Worm (Caenorhabditis elegans) whole organism, early embryonic: ENCODE data around the gene H02F09.3.

ENCODE experiments used
- B0310.2 ChIP-seq: sonication (generic microtip); optimal IDR thresholded peaks from 2 replicates; lab custom pipeline; 2016; ENCODE audit warnings: mild to moderate bottlenecking, missing genetic modification characterization, missing compliant biosample characterization
- F13C5.2 ChIP-seq: sonication (generic microtip); optimal IDR thresholded peaks from 2 replicates; lab custom pipeline; 2017; ENCODE audit warnings: mild to moderate bottlenecking, missing genetic modification characterization, inconsistent platforms, missing compliant biosample characterization
- aly-1 ChIP-seq: sonication (generic microtip); optimal IDR thresholded peaks from 2 replicates; lab custom pipeline; 2016; ENCODE audit warnings: missing genetic modification characterization, missing compliant biosample characterization
- ama-1 ChIP-seq: fragments of 150-350 bp; optimal IDR thresholded peaks from 2 replicates; lab custom pipeline; 2014
- flt-1 ChIP-seq: fragments of 200-800 bp; sonication (Bioruptor generic); IDR thresholded peaks from 2 replicates; pipeline ENCODE4 v1.3.6; 2022; ENCODE audit warnings: missing genetic modification characterization, missing compliant biosample characterization
- hnd-1 ChIP-seq: sonication (generic microtip); optimal IDR thresholded peaks from 2 replicates; lab custom pipeline; 2016; ENCODE audit warnings: missing genetic modification characterization, missing compliant biosample characterization
- pes-1 ChIP-seq: fragments of 200-800 bp; sonication (Bioruptor generic); IDR thresholded peaks from 2 replicates; pipeline ENCODE4 v1.3.6; 2022; ENCODE audit warnings: missing genetic modification reagents, missing genetic modification characterization, missing compliant biosample characterization
- scrt-1 ChIP-seq: fragments of 200-800 bp; sonication (Bioruptor generic); IDR thresholded peaks from 2 replicates; pipeline ENCODE4 v1.3.6; 2022; ENCODE audit warnings: missing genetic modification characterization, missing compliant biosample characterization
- sea-1 ChIP-seq: fragments of 200-800 bp; sonication (Bioruptor generic); conservative IDR thresholded peaks from 2 replicates; pipeline ENCODE4 v1.3.6; 2022; ENCODE audit warnings: missing genetic modification characterization, missing compliant biosample characterization
- tbx-37 ChIP-seq: fragments of 200-800 bp; sonication (Bioruptor generic); conservative IDR thresholded peaks from 2 replicates; pipeline ENCODE4 v1.3.6; 2022; ENCODE audit warnings: missing genetic modification reagents, missing genetic modification characterization, missing compliant biosample characterization
- tra-4 ChIP-seq: sonication (generic microtip); optimal IDR thresholded peaks from 2 replicates; lab custom pipeline; 2017; ENCODE audit warnings: missing genetic modification characterization, missing compliant biosample characterization

DNA sequence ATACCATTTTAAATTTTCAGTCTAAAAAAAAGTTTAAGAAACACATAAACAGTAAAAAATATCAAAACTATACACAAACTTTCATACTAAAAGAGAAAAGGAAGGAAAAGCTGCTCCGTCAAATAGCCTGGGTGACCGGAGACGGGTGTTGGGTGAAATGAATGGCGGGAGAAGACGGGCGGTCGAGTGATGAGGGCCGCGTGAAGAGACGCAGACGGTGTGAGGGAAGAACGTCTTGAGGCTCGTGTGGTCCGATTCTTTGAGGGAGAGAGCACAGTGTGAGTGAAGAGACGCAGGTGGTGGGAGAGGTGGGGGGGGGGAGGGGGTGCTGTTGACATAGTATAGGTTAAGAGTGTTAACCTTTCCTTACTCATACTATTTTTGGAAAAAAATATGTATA lies 39.5 kb upstream of the H02F09.3 start:
- no peak for TF ChIP-seq ama-1 (lab: Kevin White, UChicago)
- TF ChIP-seq tra-4, result no peak
- TF ChIP-seq flt-1 (GFP tag; lab: Robert Waterston, UW), result no peak
- no peak for TF ChIP-seq B0310.2 (tag; lab: Kevin White, UChicago)
- no peak for TF ChIP-seq F13C5.2 (tag; lab: Kevin White, UChicago)
- no peak for TF ChIP-seq hnd-1 (tag; lab: Kevin White, UChicago)
- no peak for TF ChIP-seq pes-1 (GFP tag; lab: Robert Waterston, UW)
- TF ChIP-seq tbx-37, result no peak
- TF ChIP-seq scrt-1, result no peak
- no peak for TF ChIP-seq aly-1 (tag; lab: Kevin White, UChicago)
- TF ChIP-seq sea-1 (GFP tag; lab: Robert Waterston, UW), result no peak
